Fruit fly (Drosophila melanogaster): Measurements from ENCODE around the gene gdrd.

Gene gdrd

DNA sequence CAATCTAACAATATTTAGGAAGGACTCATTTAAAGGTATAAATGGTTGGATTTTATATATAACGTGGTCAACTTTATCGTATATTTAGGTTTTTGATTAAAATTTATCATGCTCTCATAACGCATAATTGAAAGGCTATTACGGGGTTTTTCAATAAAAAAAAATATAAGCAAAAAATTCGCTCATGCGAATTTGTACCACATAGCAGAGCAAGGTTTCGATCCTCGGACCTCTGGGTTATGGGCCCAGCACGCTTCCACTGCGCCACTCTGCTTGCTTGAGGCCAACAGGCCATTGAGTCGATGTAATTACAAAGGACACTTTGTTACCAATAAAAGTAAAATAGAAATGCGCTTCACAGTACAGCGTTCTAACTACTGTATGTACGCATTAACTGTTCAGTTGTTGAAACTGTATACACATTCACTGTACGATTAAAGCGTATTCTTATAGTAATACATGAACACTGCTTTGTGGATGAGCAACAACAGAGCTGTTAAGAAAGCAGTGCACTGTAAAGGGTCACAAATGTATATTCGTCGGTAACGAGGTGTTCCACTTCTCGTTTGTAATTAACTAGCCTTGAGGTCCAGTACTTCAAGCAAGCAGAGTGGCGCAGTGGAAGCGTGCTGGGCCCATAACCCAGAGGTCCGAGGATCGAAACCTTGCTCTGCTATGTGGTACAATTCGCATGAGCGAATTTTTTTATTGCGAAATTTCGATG is 17.2 kb upstream of the gdrd start (continued):
- TF ChIP-seq CG42726 (GFP tag; IDR thresholded peaks at IDR 0.05; ENCODE audit: partially characterized antibody) (peak; percentile 90), amos (GFP tag; IDR thresholded peaks at IDR 0.05; ENCODE audit: partially characterized antibody) (peak; percentile 84), Eip74EF (GFP tag; optimal IDR thresholded peaks at IDR 0.05) (peak in 1 of 2 experiments; percentile 79), HLH4C (GFP tag; IDR thresholded peaks at IDR 0.05; ENCODE audit: partially characterized antibody) (peak; percentile 67), CG13287 (GFP tag; IDR thresholded peaks at IDR 0.05; ENCODE audit: partially characterized antibody) (peak; percentile 67; the same call in 1 of the 2 replicates), Lhr (GFP tag; optimal IDR thresholded peaks at IDR 0.05) (peak; percentile 1), HLH3B (GFP tag; IDR thresholded peaks at IDR 0.05) (peak; percentile 11; the same call in 1 of the 2 replicates), grau (tag; optimal IDR thresholded peaks at IDR 0.05) (peak; percentile 57), yki (optimal IDR thresholded peaks at IDR 0.05) (peak; percentile 35), CG7963 (GFP tag; IDR thresholded peaks at IDR 0.05; ENCODE audit: partially characterized antibody) (peak; percentile 88), Dll (GFP tag; IDR thresholded peaks at IDR 0.05; ENCODE audit: partially characterized antibody) (peak; percentile 54; the same call in 1 of the 4 replicates), trem (tag; optimal IDR thresholded peaks at IDR 0.05) (peak; percentile 22), ind (GFP tag; optimal IDR thresholded peaks at IDR 0.05) (no peak), CTCF (GFP tag; optimal IDR thresholded peaks at IDR 0.05) (peak; percentile 66), sug (tag; optimal IDR thresholded peaks at IDR 0.05) (peak; percentile 7), HmgZ (tag; optimal IDR thresholded peaks at IDR 0.05) (peak; percentile 69), kni (GFP tag; optimal IDR thresholded peaks at IDR 0.05) (peak; percentile 41), nau (GFP tag; optimal IDR thresholded peaks at IDR 0.05) (peak; percentile 9), pan (optimal IDR thresholded peaks at IDR 0.05) (no peak), pan (GFP tag; optimal IDR thresholded peaks at IDR 0.05 in 1 of 2, IDR thresholded peaks at IDR 0.05 in 1 of 2) (peak in 1 of 2 experiments; percentile 5), E2f1 (GFP tag; IDR thresholded peaks at IDR 0.05) (no peak), dysf (GFP tag; IDR thresholded peaks at IDR 0.05) (no peak), ap (GFP tag; IDR thresholded peaks at IDR 0.05) (no peak), CG11695 (GFP tag; IDR thresholded peaks at IDR 0.05) (0 out of 3 replicates have a peak, but pooled peaks have one; percentile 12), Scr (GFP tag; IDR thresholded peaks at IDR 0.05; ENCODE audit: partially characterized antibody) (peak; percentile 73), hbn (GFP tag; IDR thresholded peaks at IDR 0.05; ENCODE audit: partially characterized antibody) (0 out of 2 replicates have a peak, but pooled peaks have one; percentile 33), CG13624 (GFP tag; optimal IDR thresholded peaks at IDR 0.05) (peak; percentile 11), CG34224 (GFP tag; IDR thresholded peaks at IDR 0.05; ENCODE audit: partially characterized antibody) (peak; percentile 26; the same call in 1 of the 3 replicates), mld (GFP tag; IDR thresholded peaks at IDR 0.05; ENCODE audit: partially characterized antibody) (peak; percentile 95), CG17186 (GFP tag; optimal IDR thresholded peaks at IDR 0.05) (peak; percentile 11), usp (GFP tag; optimal IDR thresholded peaks at IDR 0.05) (no peak), aop (GFP tag; IDR thresholded peaks at IDR 0.05) (0 out of 2 replicates have a peak, but pooled peaks have one; percentile 27), gsb (GFP tag; IDR thresholded peaks at IDR 0.05) (no peak), salm (tag; optimal IDR thresholded peaks at IDR 0.05) (peak; percentile 10), vfl (GFP tag; optimal IDR thresholded peaks at IDR 0.05) (no peak), CG13894 (tag; optimal IDR thresholded peaks at IDR 0.05) (peak; percentile 57), zen2 (GFP tag; IDR thresholded peaks at IDR 0.05; ENCODE audit: partially characterized antibody) (peak; percentile 69), CG17385 (GFP tag; optimal IDR thresholded peaks at IDR 0.05) (no peak), ato (GFP tag; IDR thresholded peaks at IDR 0.05; ENCODE audit: partially characterized antibody) (peak; percentile 87), CG2712 (tag; optimal IDR thresholded peaks at IDR 0.05) (peak; percentile 37), CG14860 (GFP tag; IDR thresholded peaks at IDR 0.05; ENCODE audit: partially characterized antibody) (peak; percentile 76), chn (GFP tag; optimal IDR thresholded peaks at IDR 0.05) (no peak), slbo (GFP tag; IDR thresholded peaks at IDR 0.05) (no peak), tna (GFP tag; IDR thresholded peaks at IDR 0.05; ENCODE audit: partially characterized antibody) (peak; percentile 77), Bdp1 (GFP tag; optimal IDR thresholded peaks at IDR 0.05) (peak; percentile 100), repo (GFP tag; optimal IDR thresholded peaks at IDR 0.05) (no peak), lola (GFP tag; optimal IDR thresholded peaks at IDR 0.05) (peak in 1 of 3 experiments; percentile 71), C15 (GFP tag; IDR thresholded peaks at IDR 0.05) (0 out of 3 replicates have a peak, but pooled peaks have one; percentile 21)
